Worm (Caenorhabditis elegans): ENCODE results near the gene oac-22.
A peak's percentile ranks its signal among the peaks of the same experiment; 100 is the strongest.

Gene oac-22

DNA sequence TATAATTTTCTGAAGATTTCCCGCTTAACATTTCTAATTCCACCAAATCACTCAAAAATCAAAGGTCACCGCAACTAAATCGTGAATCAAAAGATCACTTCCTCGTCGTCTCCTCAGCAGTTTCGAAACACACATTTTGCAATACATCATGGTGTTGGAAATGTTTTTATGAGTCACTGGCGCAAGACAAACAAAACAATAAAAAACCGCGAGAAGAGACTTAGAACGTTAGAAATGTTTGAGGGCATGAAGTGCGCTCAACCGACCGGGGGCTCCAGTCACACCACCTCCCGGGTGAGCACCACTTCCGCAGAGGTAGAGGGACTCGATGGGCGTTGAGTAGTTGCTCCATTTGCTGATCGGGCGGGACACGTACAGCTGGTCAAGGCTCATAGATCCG, 10.2 kb upstream of the oac-22 start (continued):
- TF ChIP-seq sptf-1 (tag; optimal IDR thresholded peaks at IDR 0.05) (no peak), mdl-1 (tag; optimal IDR thresholded peaks at IDR 0.05) (peak in 1 of 2 experiments; percentile 39), nhr-84 (tag; optimal IDR thresholded peaks at IDR 0.05) (no peak), egl-27 (tag; optimal IDR thresholded peaks at IDR 0.05) (no peak), alr-1 (tag; optimal IDR thresholded peaks at IDR 0.05; ENCODE audit: borderline replicate concordance) (no peak), nhr-71 (tag; optimal IDR thresholded peaks at IDR 0.05) (no peak), ces-1 (GFP tag; optimal IDR thresholded peaks at IDR 0.05) (no peak), swsn-7 (tag; optimal IDR thresholded peaks at IDR 0.05) (no peak), tbx-2 (tag; optimal IDR thresholded peaks at IDR 0.05) (no peak), unc-98 (GFP tag; IDR thresholded peaks at IDR 0.05) (0 out of 2 replicates have a peak, but pooled peaks have one; percentile 15), aly-2 (tag; optimal IDR thresholded peaks at IDR 0.05) (no peak), aha-1 (tag; optimal IDR thresholded peaks at IDR 0.05) (no peak), mep-1 (tag; optimal IDR thresholded peaks at IDR 0.05) (peak; percentile 9), elt-2 (tag; optimal IDR thresholded peaks at IDR 0.05) (no peak), ceh-90 (tag; optimal IDR thresholded peaks at IDR 0.05) (no peak), nhr-90 (tag; optimal IDR thresholded peaks at IDR 0.05; ENCODE audit: poor library complexity) (no peak), rnt-1 (tag; optimal IDR thresholded peaks at IDR 0.05) (peak; percentile 39), nhr-28 (tag; optimal IDR thresholded peaks at IDR 0.05) (no peak), unc-62 (GFP tag; optimal IDR thresholded peaks at IDR 0.05) (no peak), egl-13 (tag; optimal IDR thresholded peaks at IDR 0.05) (no peak), dpl-1 (GFP tag; optimal IDR thresholded peaks at IDR 0.05) (peak in 2 of 3 experiments; percentile 15 to 25), efl-3 (GFP tag; optimal IDR thresholded peaks at IDR 0.05) (no peak), lin-14 (GFP tag; optimal IDR thresholded peaks at IDR 0.05) (peak; percentile 79), nhr-77 (tag; optimal IDR thresholded peaks at IDR 0.05) (no peak), jun-1 (tag; optimal IDR thresholded peaks at IDR 0.05) (peak; percentile 70), lin-15B (tag; optimal IDR thresholded peaks at IDR 0.05) (no peak), vab-15 (tag; optimal IDR thresholded peaks at IDR 0.05) (no peak), hpl-2 (GFP tag; optimal IDR thresholded peaks at IDR 0.05) (no peak), ceh-63 (GFP tag; optimal IDR thresholded peaks at IDR 0.05) (no peak), mab-9 (GFP tag; IDR thresholded peaks at IDR 0.05) (0 out of 2 replicates have a peak, but pooled peaks have one; percentile 26), dsc-1 (tag; optimal IDR thresholded peaks at IDR 0.05) (peak; percentile 41), fos-1 (tag; optimal IDR thresholded peaks at IDR 0.05) (peak; percentile 74), lin-39 (tag; optimal IDR thresholded peaks at IDR 0.05) (no peak)

DNA sequence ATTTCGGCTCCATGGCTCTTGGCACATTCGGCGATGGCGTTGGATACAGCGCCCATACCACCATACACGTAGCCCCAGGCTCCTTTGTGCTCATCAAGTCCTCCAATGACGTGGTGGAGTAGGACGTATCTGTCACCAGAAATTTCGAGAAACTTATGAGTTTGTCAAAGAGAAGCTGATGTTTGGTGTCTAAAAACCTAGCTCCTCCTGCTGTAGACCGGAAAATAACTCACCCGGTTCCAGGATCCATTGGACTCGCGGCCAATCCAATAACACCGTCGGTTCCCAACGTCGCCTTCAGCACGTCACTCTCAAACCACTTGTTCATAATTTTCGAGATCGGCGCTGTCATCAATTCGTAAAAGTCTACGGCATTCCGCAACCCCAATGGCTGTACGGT, 8.5 kb upstream of the oac-22 start:
- TF ChIP-seq pag-3 (tag; optimal IDR thresholded peaks at IDR 0.05; ENCODE audit: borderline replicate concordance, insufficient read depth) (no peak), elt-3 (tag; optimal IDR thresholded peaks at IDR 0.05) (no peak), mdl-1 (tag; optimal IDR thresholded peaks at IDR 0.05) (no peak), ceh-63 (GFP tag; optimal IDR thresholded peaks at IDR 0.05) (no peak)

DNA sequence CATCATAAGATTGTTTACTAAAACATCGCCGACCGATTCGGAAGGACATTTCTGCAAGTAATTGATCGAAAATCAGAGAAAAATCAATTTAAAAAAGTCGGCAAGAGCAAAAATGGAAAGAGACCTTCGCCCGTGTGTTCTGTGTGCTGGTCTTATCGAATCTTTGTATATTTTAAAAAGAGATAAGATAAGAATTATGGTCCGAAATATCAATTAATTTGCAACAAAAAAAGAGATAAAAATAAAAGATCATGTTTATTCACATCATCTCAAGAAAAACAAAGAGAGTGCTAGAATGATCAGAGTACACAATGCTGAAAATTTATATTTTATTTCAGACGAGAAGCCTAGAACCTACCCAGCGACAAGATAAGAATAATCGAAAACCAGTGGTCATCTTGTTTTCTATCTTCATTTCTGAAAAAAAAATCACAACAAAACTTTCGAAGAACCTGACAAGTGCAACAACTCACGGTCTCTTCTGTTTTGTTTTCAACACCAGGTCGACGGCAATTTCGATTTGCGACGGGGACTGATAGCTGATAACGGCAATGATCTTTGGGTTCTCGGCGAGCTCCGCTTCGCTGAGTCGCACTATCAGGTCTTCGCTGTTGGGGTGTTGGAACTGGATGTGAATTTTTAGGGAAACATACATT, 7.1 kb upstream of the oac-22 start, which contains the start of gene F37C4.6:
F37C4.6 (minus strand) TSS at position 51 of the 656 bp plus-strand sequence.
- TF ChIP-seq dsc-1 (tag; optimal IDR thresholded peaks at IDR 0.05) (no peak), elt-2 (tag; optimal IDR thresholded peaks at IDR 0.05) (peak; percentile 70), ceh-90 (tag; optimal IDR thresholded peaks at IDR 0.05) (no peak)

DNA sequence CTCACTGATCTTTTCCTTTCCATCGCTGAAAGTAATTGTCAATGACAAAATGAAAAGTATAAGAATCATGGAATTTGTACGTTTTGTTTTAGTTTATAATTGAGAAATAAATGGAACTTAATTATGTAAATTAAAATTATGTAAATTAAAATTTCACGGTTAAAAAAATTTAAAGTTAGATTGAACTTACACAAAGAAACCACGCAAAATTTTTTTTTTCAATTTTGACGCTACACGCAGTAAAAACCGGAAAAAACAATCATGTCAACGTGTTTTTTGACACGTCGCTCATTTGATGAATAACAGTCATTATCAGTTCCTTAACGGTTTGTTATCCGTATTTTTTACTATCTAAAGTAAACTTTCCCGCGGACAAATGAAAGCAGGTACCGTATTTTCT, 4.3 kb upstream of the oac-22 start, which contains the start of the genes F37C4.8 and oac-23:
F37C4.8 (minus strand) TSS at position 101 of the 400 bp plus-strand sequence.
oac-23 (plus strand) TSS at position 323 of the 400 bp plus-strand sequence.
- no peak for TF ChIP-seq ceh-88 (GFP tag; IDR thresholded peaks at IDR 0.05)
- no peak for TF ChIP-seq aha-1 (tag; optimal IDR thresholded peaks at IDR 0.05)
- TF ChIP-seq fkh-8 (tag; optimal IDR thresholded peaks at IDR 0.05) = no peak
- TF ChIP-seq isw-1 (GFP tag; IDR thresholded peaks at IDR 0.05) = no peak
- TF ChIP-seq C34B4.2 (tag; optimal IDR thresholded peaks at IDR 0.05) = no peak
- no peak for TF ChIP-seq zip-4 (GFP tag; optimal IDR thresholded peaks at IDR 0.05)
